Fruit fly (Drosophila melanogaster) whole organism, embryonic: ENCODE data around the gene CG32276.

Experiments
- Bgb ChIP-seq: fragments of 200-800 bp; sonication (Bioruptor generic); IDR thresholded peaks from 2 replicates; pipeline ENCODE4 v1.3.6; 2022; ENCODE audit warnings: missing biosample characterization, missing genetic modification characterization; ENCODE audit not compliant: partially characterized antibody
- CG10209 ChIP-seq: fragments of 200-800 bp; sonication (Bioruptor generic); optimal IDR thresholded peaks from 3 replicates; lab custom pipeline; 2017; ENCODE audit warnings: missing biosample characterization, mild to moderate bottlenecking, missing genetic modification characterization, missing genetic modification reagents
- CG10431 ChIP-seq: fragments of 200-800 bp; sonication (Bioruptor generic); optimal IDR thresholded peaks from 3 replicates; lab custom pipeline; 2018; ENCODE audit warnings: missing biosample characterization, mild to moderate bottlenecking, missing genetic modification characterization
- CG10959 ChIP-seq: fragments of 200-800 bp; sonication (Bioruptor generic); IDR thresholded peaks from 2 replicates; pipeline ENCODE4 v1.3.6; 2022; ENCODE audit warnings: missing biosample characterization, missing genetic modification characterization
- CG11723 ChIP-seq: fragments of 200-800 bp; sonication (Bioruptor generic); optimal IDR thresholded peaks from 2 replicates; lab custom pipeline; 2017; ENCODE audit warnings: missing biosample characterization, mild to moderate bottlenecking, missing genetic modification characterization
- CG12744 ChIP-seq: fragments of 200-800 bp; sonication (Bioruptor generic); optimal IDR thresholded peaks from 2 replicates; lab custom pipeline; 2016; ENCODE audit warnings: missing biosample characterization, missing genetic modification characterization
- CG15073 ChIP-seq: fragments of 200-800 bp; sonication (Bioruptor generic); optimal IDR thresholded peaks from 2 replicates; lab custom pipeline; 2016; ENCODE audit warnings: missing biosample characterization, missing genetic modification characterization
- CG15601 ChIP-seq: fragments of 200-800 bp; sonication (Bioruptor generic); optimal IDR thresholded peaks from 3 replicates; lab custom pipeline; 2019; ENCODE audit warnings: missing biosample characterization, mild to moderate bottlenecking, missing genetic modification characterization, moderate library complexity
- CG17829 ChIP-seq: fragments of 200-800 bp; optimal IDR thresholded peaks from 2 replicates; lab custom pipeline; 2019; ENCODE audit warnings: missing biosample characterization, mild to moderate bottlenecking, missing genetic modification characterization, moderate library complexity
- CG18262 ChIP-seq: fragments of 200-800 bp; optimal IDR thresholded peaks from 3 replicates; lab custom pipeline; 2019; ENCODE audit warnings: missing biosample characterization, mild to moderate bottlenecking, missing genetic modification characterization, moderate library complexity
- CG1832 ChIP-seq: fragments of 200-800 bp; sonication (Bioruptor generic); optimal IDR thresholded peaks from 2 replicates; lab custom pipeline; 2017; ENCODE audit warnings: missing biosample characterization, mild to moderate bottlenecking, missing genetic modification characterization, inconsistent platforms
- CG18764 ChIP-seq: fragments of 200-800 bp; sonication (Bioruptor generic); optimal IDR thresholded peaks from 3 replicates; lab custom pipeline; 2016; ENCODE audit warnings: missing biosample characterization, missing genetic modification characterization
- CG2202 ChIP-seq: fragments of 200-800 bp; sonication (Bioruptor generic); optimal IDR thresholded peaks from 2 replicates; lab custom pipeline; 2018; ENCODE audit warnings: missing biosample characterization, mild to moderate bottlenecking, missing genetic modification characterization
- CG2889 ChIP-seq: fragments of 200-800 bp; sonication (Bioruptor generic); IDR thresholded peaks from 3 replicates; pipeline ENCODE4 v1.3.6; 2022; ENCODE audit warnings: missing biosample characterization, missing genetic modification characterization
- CG34224 ChIP-seq: fragments of 200-800 bp; sonication (Bioruptor generic); IDR thresholded peaks from 3 replicates; pipeline ENCODE4 v1.3.6; 2022; ENCODE audit warnings: missing biosample characterization, missing genetic modification characterization; ENCODE audit not compliant: partially characterized antibody
- CG4617 ChIP-seq: fragments of 200-800 bp; sonication (Bioruptor generic); optimal IDR thresholded peaks from 3 replicates; lab custom pipeline; 2016; ENCODE audit warnings: missing biosample characterization, missing genetic modification characterization, borderline replicate concordance
- CG7372 ChIP-seq: fragments of 200-800 bp; sonication (Bioruptor generic); IDR thresholded peaks from 2 replicates; pipeline ENCODE4 v1.3.6; 2022; ENCODE audit warnings: missing biosample characterization, missing genetic modification characterization
- CG7786 ChIP-seq: fragments of 200-800 bp; sonication (Bioruptor generic); optimal IDR thresholded peaks from 2 replicates; lab custom pipeline; 2016; ENCODE audit warnings: missing biosample characterization, missing genetic modification characterization
- CG8924 ChIP-seq: fragments of 200-800 bp; optimal IDR thresholded peaks from 3 replicates; lab custom pipeline; 2019; ENCODE audit warnings: missing biosample characterization, mild to moderate bottlenecking, missing genetic modification characterization, moderate library complexity
- CG9727 ChIP-seq: fragments of 200-800 bp; sonication (Bioruptor generic); optimal IDR thresholded peaks from 3 replicates; lab custom pipeline; 2017; ENCODE audit warnings: missing biosample characterization, mild to moderate bottlenecking, missing genetic modification characterization
- Dfd ChIP-seq, 2 experiments: fragments of >200 bp; optimal IDR thresholded peaks; 2 replicates each; lab custom pipeline; 2017; ENCODE audit warnings: missing biosample characterization in 2 of 2, missing genetic modification characterization in 2 of 2
- Dip2 ChIP-seq: fragments of 200-800 bp; sonication (Bioruptor generic); IDR thresholded peaks from 2 replicates; pipeline ENCODE4 v1.3.6; 2022; ENCODE audit warnings: missing biosample characterization, missing genetic modification characterization
- HLH3B ChIP-seq: fragments of 200-800 bp; sonication (Bioruptor generic); IDR thresholded peaks from 2 replicates; pipeline ENCODE4 v1.3.6; 2022; ENCODE audit warnings: missing biosample characterization, missing genetic modification characterization
- HmgD ChIP-seq: fragments of 200-800 bp; sonication (Bioruptor generic); optimal IDR thresholded peaks from 3 replicates; lab custom pipeline; 2016; ENCODE audit warnings: missing biosample characterization, missing genetic modification characterization
- Kr ChIP-seq: fragments of 200-800 bp; sonication (Bioruptor generic); optimal IDR thresholded peaks from 2 replicates; lab custom pipeline; 2017; ENCODE audit warnings: missing biosample characterization, mild to moderate bottlenecking, missing genetic modification characterization
- Mad ChIP-seq: fragments of 200-800 bp; sonication (Bioruptor generic); optimal IDR thresholded peaks from 2 replicates; lab custom pipeline; 2016; ENCODE audit warnings: missing biosample characterization, missing genetic modification characterization
- Mrtf ChIP-seq: fragments of 200-800 bp; sonication (Bioruptor generic); IDR thresholded peaks from 3 replicates; pipeline ENCODE4 v1.3.6; 2022; ENCODE audit warnings: missing biosample characterization, missing genetic modification characterization
- Nf-YA ChIP-seq: fragments of 200-800 bp; sonication (Bioruptor generic); IDR thresholded peaks from 2 replicates; pipeline ENCODE4 v1.3.6; 2022; ENCODE audit warnings: missing biosample characterization, missing genetic modification characterization
- Nf-YB ChIP-seq: fragments of 200-800 bp; sonication (Bioruptor generic); optimal IDR thresholded peaks from 3 replicates; lab custom pipeline; 2019; ENCODE audit warnings: missing biosample characterization, mild to moderate bottlenecking, missing genetic modification characterization, moderate library complexity
- Nf-YC ChIP-seq: fragments of 200-800 bp; optimal IDR thresholded peaks from 3 replicates; lab custom pipeline; 2019; ENCODE audit warnings: missing biosample characterization, mild to moderate bottlenecking, missing genetic modification characterization, moderate library complexity
- NfI ChIP-seq: fragments of 200-800 bp; sonication (Bioruptor generic); optimal IDR thresholded peaks from 3 replicates; lab custom pipeline; 2018; ENCODE audit warnings: missing biosample characterization, mild to moderate bottlenecking, missing genetic modification characterization, moderate library complexity
- Ptx1 ChIP-seq: fragments of 200-800 bp; sonication (Bioruptor generic); IDR thresholded peaks from 2 replicates; pipeline ENCODE4 v1.3.6; 2022; ENCODE audit warnings: missing biosample characterization, missing genetic modification characterization
- Sry-δ ChIP-seq: fragments of 200-800 bp; sonication (Bioruptor generic); optimal IDR thresholded peaks from 2 replicates; lab custom pipeline; 2016; ENCODE audit warnings: missing biosample characterization, missing genetic modification characterization
- bigmax ChIP-seq: fragments of 200-800 bp; sonication (Bioruptor generic); optimal IDR thresholded peaks from 2 replicates; lab custom pipeline; 2018; ENCODE audit warnings: missing biosample characterization, mild to moderate bottlenecking, missing genetic modification characterization
- ftz-f1 ChIP-seq: fragments of 200-800 bp; sonication (Bioruptor generic); optimal IDR thresholded peaks from 2 replicates; lab custom pipeline; 2016; ENCODE audit warnings: missing biosample characterization, missing genetic modification characterization
- gem ChIP-seq: fragments of 200-800 bp; sonication (Bioruptor generic); optimal IDR thresholded peaks from 2 replicates; lab custom pipeline; 2019; ENCODE audit warnings: missing biosample characterization, mild to moderate bottlenecking, missing genetic modification characterization, moderate library complexity
- gfzf ChIP-seq: fragments of 200-800 bp; sonication (Bioruptor generic); optimal IDR thresholded peaks from 2 replicates; lab custom pipeline; 2016; ENCODE audit warnings: missing biosample characterization, mild to moderate bottlenecking, missing genetic modification characterization, moderate library complexity
- jigr1 ChIP-seq: fragments of 200-800 bp; sonication (Bioruptor generic); IDR thresholded peaks from 3 replicates; pipeline ENCODE4 v1.3.6; 2022; ENCODE audit warnings: missing biosample characterization, missing genetic modification characterization
- jing ChIP-seq: fragments of 200-800 bp; sonication (Bioruptor generic); optimal IDR thresholded peaks from 2 replicates; lab custom pipeline; 2018; ENCODE audit warnings: missing biosample characterization, mild to moderate bottlenecking, missing genetic modification characterization
- knrl ChIP-seq: fragments of 200-800 bp; sonication (Bioruptor generic); IDR thresholded peaks from 3 replicates; pipeline ENCODE4 v1.3.6; 2022; ENCODE audit warnings: missing biosample characterization, missing genetic modification characterization; ENCODE audit not compliant: partially characterized antibody
- mirr ChIP-seq: fragments of 200-800 bp; sonication (Bioruptor generic); optimal IDR thresholded peaks from 3 replicates; lab custom pipeline; 2018; ENCODE audit warnings: missing biosample characterization, mild to moderate bottlenecking, missing genetic modification characterization
- repo ChIP-seq: fragments of 200-800 bp; sonication (Bioruptor generic); optimal IDR thresholded peaks from 2 replicates; lab custom pipeline; 2016; ENCODE audit warnings: missing biosample characterization, missing genetic modification characterization
- seq ChIP-seq: fragments of 200-800 bp; sonication (Bioruptor generic); IDR thresholded peaks from 2 replicates; pipeline ENCODE4 v1.3.6; 2022; ENCODE audit warnings: missing biosample characterization, missing genetic modification characterization
- tin ChIP-seq: fragments of 200-800 bp; sonication (Bioruptor generic); optimal IDR thresholded peaks from 3 replicates; lab custom pipeline; 2016; ENCODE audit warnings: missing biosample characterization, missing genetic modification characterization
- toy ChIP-seq: fragments of 200-800 bp; sonication (Bioruptor generic); IDR thresholded peaks from 2 replicates; pipeline ENCODE4 v1.3.6; 2022; ENCODE audit warnings: missing biosample characterization, missing genetic modification characterization
- tx ChIP-seq: fragments of 200-800 bp; sonication (Bioruptor generic); optimal IDR thresholded peaks from 2 replicates; lab custom pipeline; 2016; ENCODE audit warnings: missing biosample characterization, missing genetic modification characterization
- unpg ChIP-seq: fragments of 200-800 bp; sonication (Bioruptor generic); optimal IDR thresholded peaks from 3 replicates; lab custom pipeline; 2018; ENCODE audit warnings: missing biosample characterization, mild to moderate bottlenecking, missing genetic modification characterization, moderate library complexity
- vnd ChIP-seq: fragments of 200-800 bp; sonication (Bioruptor generic); IDR thresholded peaks from 3 replicates; pipeline ENCODE4 v1.3.6; 2022; ENCODE audit warnings: missing biosample characterization, missing genetic modification characterization; ENCODE audit not compliant: partially characterized antibody

CG32276 gene

dm6 chr3L:3198447-3199402 is at the start of gene CG32276, which contains the start of gene gry:
TSS of gene CG32276 (minus strand) at chr3L:3199047.
TSS of gene gry (plus strand) at chr3L:3199090.
- TF ChIP-seq Mrtf (no peak), CG7372 (GFP tag; lab: Robert Waterston, UW) (peak; percentile 66; the same call in 1 of the 2 replicates), gem (tag; lab: Kevin White, UChicago) (no peak), CG12744 (GFP tag; lab: Kevin White, UChicago) (no peak), CG18764 (GFP tag; lab: Kevin White, UChicago) (peak; percentile 74), seq (GFP tag; lab: Robert Waterston, UW) (peak; percentile 45; the same call in 1 of the 2 replicates), Nf-YC (tag; lab: Kevin White, UChicago) (no peak), CG10959 (GFP tag; lab: Robert Waterston, UW) (peak; percentile 43; the same call in 1 of the 2 replicates), HLH3B (GFP tag; lab: Robert Waterston, UW) (peak; percentile 54), mirr (GFP tag; lab: Kevin White, UChicago) (peak; percentile 70), tx (GFP tag; lab: Kevin White, UChicago) (peak; percentile 67), CG2202 (tag; lab: Kevin White, UChicago) (peak; percentile 56), Ptx1 (GFP tag; lab: Robert Waterston, UW) (peak; percentile 77), CG34224 (GFP tag; lab: Robert Waterston, UW) (no peak; the same call in 2 of the 3 replicates), HmgD (GFP tag; lab: Kevin White, UChicago) (peak; percentile 65), CG18262 (tag; lab: Kevin White, UChicago) (peak; percentile 75), Kr (GFP tag; lab: Kevin White, UChicago) (no peak), Sry-δ (peak; percentile 77), toy (peak; percentile 40; the same call in 1 of the 2 replicates), bigmax (GFP tag; lab: Kevin White, UChicago) (no peak), jigr1 (no peak), unpg (GFP tag; lab: Kevin White, UChicago) (peak; percentile 72), tin (GFP tag; lab: Kevin White, UChicago) (peak; percentile 85), Bgb (GFP tag; lab: Robert Waterston, UW) (no peak; the same call in 1 of the 2 replicates), Nf-YB (GFP tag; lab: Kevin White, UChicago) (peak; percentile 42), Nf-YA (GFP tag; lab: Robert Waterston, UW) (no peak), ftz-f1 (GFP tag; lab: Kevin White, UChicago) (peak; percentile 83), knrl (GFP tag; lab: Robert Waterston, UW) (peak; percentile 62), CG8924 (tag; lab: Kevin White, UChicago) (peak; percentile 82), CG11723 (GFP tag; lab: Kevin White, UChicago) (peak; percentile 60), Dip2 (GFP tag; lab: Robert Waterston, UW) (no peak), gfzf (GFP tag; lab: Kevin White, UChicago) (peak; percentile 94), Mad (GFP tag; lab: Kevin White, UChicago) (peak; percentile 82), jing (no peak), CG15073 (GFP tag; lab: Kevin White, UChicago) (no peak), CG7786 (GFP tag; lab: Kevin White, UChicago) (peak; percentile 71), Dfd (GFP tag; optimal IDR thresholded peaks at IDR 0.05; lab: Kevin White, UChicago) (no peak), CG2889 (GFP tag; lab: Robert Waterston, UW) (0 out of 3 replicates have a peak, but pooled peaks have one; percentile 46), CG10209 (peak; percentile 64), CG17829 (tag; lab: Kevin White, UChicago) (peak; percentile 87), CG9727 (GFP tag; lab: Kevin White, UChicago) (peak; percentile 73), CG10431 (GFP tag; lab: Kevin White, UChicago) (no peak), CG4617 (GFP tag; lab: Kevin White, UChicago) (peak; percentile 86), NfI (GFP tag; lab: Kevin White, UChicago) (peak; percentile 73), vnd (GFP tag; lab: Robert Waterston, UW) (no peak), CG15601 (tag; lab: Kevin White, UChicago) (no peak), CG1832 (GFP tag; lab: Kevin White, UChicago) (no peak), repo (GFP tag; lab: Kevin White, UChicago) (peak; percentile 57)
